Fruit fly (Drosophila melanogaster): Measurements from ENCODE around the gene Desat1.

DNA sequence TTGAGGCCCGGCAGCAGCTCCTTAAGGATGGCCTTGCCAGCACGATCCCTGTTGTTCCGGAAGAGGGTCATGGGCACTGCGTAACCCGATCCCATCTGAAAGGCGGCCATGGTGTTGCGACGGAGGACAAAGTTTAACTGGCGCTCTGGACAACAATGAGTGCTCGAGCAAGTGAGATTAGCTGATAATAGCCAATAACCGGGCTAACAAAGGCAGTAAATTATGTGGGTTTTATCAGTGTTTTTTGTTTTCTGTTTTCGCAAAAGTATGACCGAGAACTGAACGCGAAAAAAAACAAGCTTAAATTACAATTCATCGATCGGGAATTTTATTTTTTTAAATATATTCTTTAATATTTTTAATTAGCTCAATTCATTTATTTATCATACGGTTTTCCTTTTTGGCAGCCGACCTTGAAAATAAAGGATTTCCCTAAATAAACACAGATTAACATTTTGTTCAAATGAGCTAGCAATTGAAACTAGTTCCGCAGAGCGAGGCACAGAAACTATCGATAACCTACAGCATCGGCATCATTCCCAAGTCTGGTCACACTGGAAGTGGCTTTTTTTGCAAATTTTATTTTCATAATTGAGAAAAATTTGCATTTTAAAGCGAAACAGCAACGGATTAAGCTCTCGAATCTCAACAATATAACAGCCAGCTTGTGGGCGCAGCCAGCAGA lies 26.0 kb upstream of the Desat1 start, which contains the start of the genes Dip-C and pps:
- TF ChIP-seq EcR (GFP tag; optimal IDR thresholded peaks at IDR 0.05) (peak; percentile 24), CG17806 (tag; optimal IDR thresholded peaks at IDR 0.05) (no peak), CG4496 (GFP tag; IDR thresholded peaks at IDR 0.05) (no peak), Ets98B (GFP tag; IDR thresholded peaks at IDR 0.05) (no peak), CG13204 (GFP tag; optimal IDR thresholded peaks at IDR 0.05) (no peak), gl (tag; optimal IDR thresholded peaks at IDR 0.05) (no peak)
